Worm (Caenorhabditis elegans) whole organism, L4 larva: ENCODE measurements around the gene C55B6.4.

Experiments used
- mep-1 ChIP-seq: fragments of 150-350 bp; sonication (generic microtip); optimal IDR thresholded peaks from 3 replicates; lab custom pipeline; 2014; ENCODE audit warnings: missing biosample characterization, missing genetic modification characterization
- nhr-11 ChIP-seq: fragments of 150-350 bp; optimal IDR thresholded peaks from 2 replicates; lab custom pipeline; 2014; ENCODE audit warnings: missing biosample characterization, missing genetic modification characterization

- no peak for TF ChIP-seq mep-1
- no peak for TF ChIP-seq nhr-11
Measured at ce11 chrX:7191882-7192281, 4.4 kb upstream of the C55B6.4 start, which contains the start of gene C55B6.7.
